Worm (Caenorhabditis elegans): ENCODE results near the gene T03F7.5.
A peak's percentile ranks its signal among the peaks of the same experiment; 100 is the strongest.

T03F7.5 gene

DNA sequence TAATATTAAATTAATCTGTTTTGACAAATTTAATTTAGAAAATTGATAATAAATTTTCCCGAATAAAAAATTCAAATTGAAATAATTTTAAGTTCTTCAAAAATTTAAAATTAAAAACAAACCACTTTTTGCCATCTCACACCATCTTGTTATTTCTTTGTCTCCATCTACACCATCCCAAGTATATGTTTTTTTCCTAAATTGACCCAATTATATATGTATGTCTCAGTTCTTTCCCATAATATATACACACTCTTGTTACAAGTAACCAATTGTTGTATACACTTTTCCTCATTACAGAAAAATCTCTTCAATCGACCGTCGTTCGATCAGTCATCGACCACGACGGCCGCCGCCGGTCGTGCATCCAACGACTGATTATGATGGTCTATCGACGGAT, 16.3 kb downstream of the T03F7.5 start, which contains the start of gene gly-20:
gly-20 (plus strand) TSS at position 301 of the 400 bp plus-strand sequence.
- TF ChIP-seq aly-1 (tag; optimal IDR thresholded peaks at IDR 0.05) (no peak), ceh-36 (tag; optimal IDR thresholded peaks at IDR 0.05) (no peak), scrt-1 (GFP tag; IDR thresholded peaks at IDR 0.05) (no peak), ama-1 (optimal IDR thresholded peaks at IDR 0.05) (no peak), tbx-11 (GFP tag; IDR thresholded peaks at IDR 0.05) (no peak), hmg-4 (GFP tag; optimal IDR thresholded peaks at IDR 0.05) (no peak), F13C5.2 (tag; optimal IDR thresholded peaks at IDR 0.05) (no peak), tbx-37 (GFP tag; conservative IDR thresholded peaks at IDR 0.05) (no peak), hmbx-1 (tag; optimal IDR thresholded peaks at IDR 0.05) (no peak), ets-7 (tag; optimal IDR thresholded peaks at IDR 0.05) (no peak), B0310.2 (tag; optimal IDR thresholded peaks at IDR 0.05) (no peak), tra-4 (tag; optimal IDR thresholded peaks at IDR 0.05) (no peak), sea-1 (GFP tag; conservative IDR thresholded peaks at IDR 0.05) (no peak), hnd-1 (tag; optimal IDR thresholded peaks at IDR 0.05) (no peak)

DNA sequence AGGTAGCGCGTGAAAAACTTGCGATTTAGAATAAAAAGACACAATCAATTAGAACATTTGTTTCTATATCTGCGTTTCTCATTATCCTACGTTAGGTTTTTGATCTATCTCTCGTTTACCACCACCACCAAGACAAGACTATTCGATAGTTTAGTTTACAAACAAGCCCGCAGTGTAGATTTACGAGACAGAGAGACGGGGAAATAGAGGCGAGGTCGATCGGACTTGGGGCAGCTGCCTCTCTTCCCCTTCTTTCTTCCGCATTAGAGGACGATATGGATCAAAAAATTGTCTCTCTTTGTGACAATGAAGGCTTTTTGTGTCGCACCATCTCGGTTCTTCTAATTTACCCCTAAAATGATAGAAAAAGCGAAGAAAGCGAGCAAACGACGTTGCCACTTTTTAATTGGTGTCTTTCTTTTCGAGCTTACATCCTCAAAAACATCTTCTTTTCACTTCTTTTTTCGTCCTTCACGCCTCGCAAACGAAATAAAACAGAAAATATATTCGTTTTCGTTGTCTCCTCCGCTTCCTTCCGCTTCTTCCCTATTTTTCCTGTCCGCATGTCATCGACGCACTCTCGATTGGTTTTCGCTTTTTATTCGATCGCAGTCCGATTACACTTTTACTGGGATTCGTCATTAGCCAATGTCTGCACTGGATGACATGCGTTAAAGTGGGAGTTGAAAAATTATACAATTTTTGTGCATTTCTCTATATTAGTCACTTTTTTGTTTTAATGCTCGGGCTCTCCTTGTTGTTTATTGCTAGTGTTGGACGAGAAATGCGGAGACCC, 16.9 kb downstream of the T03F7.5 start:
- no peak for TF ChIP-seq F13C5.2 (tag; optimal IDR thresholded peaks at IDR 0.05)
- TF ChIP-seq tbx-37 (GFP tag; conservative IDR thresholded peaks at IDR 0.05) = no peak
- no peak for TF ChIP-seq ama-1 (optimal IDR thresholded peaks at IDR 0.05)
- peak; percentile 52 for TF ChIP-seq hmg-4 (GFP tag; optimal IDR thresholded peaks at IDR 0.05)
- TF ChIP-seq ceh-36 (tag; optimal IDR thresholded peaks at IDR 0.05) = no peak
- TF ChIP-seq hmbx-1 (tag; optimal IDR thresholded peaks at IDR 0.05) = no peak

DNA sequence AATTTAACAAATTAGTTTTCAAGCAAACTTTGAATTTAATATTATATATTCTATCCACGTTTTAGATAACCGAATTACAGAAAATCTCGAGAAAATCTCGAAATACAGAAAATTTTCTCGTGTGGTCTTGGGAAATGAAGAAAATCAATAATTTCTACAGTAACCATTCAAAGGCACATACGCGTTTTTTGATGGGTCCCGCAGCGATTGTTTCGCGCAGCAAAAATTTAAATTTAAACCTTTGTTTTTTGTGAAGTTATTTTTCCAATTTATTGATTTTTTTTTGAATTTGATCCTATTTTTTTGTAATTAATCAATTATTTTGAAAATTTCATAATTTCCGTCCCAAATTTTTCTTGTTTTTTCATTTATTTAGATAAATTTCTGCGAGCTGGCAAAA, 19.0 kb downstream of the T03F7.5 start:
- TF ChIP-seq hnd-1 (tag; optimal IDR thresholded peaks at IDR 0.05) (no peak), tbx-11 (GFP tag; IDR thresholded peaks at IDR 0.05) (no peak), ceh-36 (tag; optimal IDR thresholded peaks at IDR 0.05) (no peak), ets-7 (tag; optimal IDR thresholded peaks at IDR 0.05) (no peak), aly-1 (tag; optimal IDR thresholded peaks at IDR 0.05) (no peak), scrt-1 (GFP tag; IDR thresholded peaks at IDR 0.05) (no peak), tbx-37 (GFP tag; conservative IDR thresholded peaks at IDR 0.05) (no peak), flt-1 (GFP tag; IDR thresholded peaks at IDR 0.05) (no peak), B0310.2 (tag; optimal IDR thresholded peaks at IDR 0.05) (no peak), pes-1 (GFP tag; IDR thresholded peaks at IDR 0.05) (no peak), tra-4 (tag; optimal IDR thresholded peaks at IDR 0.05) (no peak)

DNA sequence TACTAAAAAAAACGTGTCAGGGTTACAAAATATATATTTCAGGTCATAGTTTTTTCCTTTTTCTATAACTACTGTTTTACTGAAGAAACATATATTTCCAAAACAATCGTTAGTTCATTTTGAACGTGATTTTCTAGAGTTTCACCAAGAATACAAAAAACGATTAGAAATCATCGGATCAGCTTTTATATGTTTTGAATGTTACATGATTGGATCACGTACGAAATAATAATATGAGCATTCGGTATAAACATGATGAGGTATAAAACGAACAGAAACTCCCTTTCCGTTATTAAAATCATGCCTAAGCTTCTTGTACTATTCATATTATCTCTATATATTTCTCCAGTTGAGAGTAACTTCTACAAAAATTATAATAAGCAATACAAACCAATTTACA, 25.7 kb downstream of the T03F7.5 start, which contains the start of gene clec-223:
clec-223 (plus strand) TSS at position 301 of the 400 bp plus-strand sequence.
- no peak for TF ChIP-seq B0310.2 (tag; optimal IDR thresholded peaks at IDR 0.05)
- TF ChIP-seq ets-7 (tag; optimal IDR thresholded peaks at IDR 0.05) = no peak
- TF ChIP-seq hnd-1 (tag; optimal IDR thresholded peaks at IDR 0.05) = no peak
- no peak for TF ChIP-seq F13C5.2 (tag; optimal IDR thresholded peaks at IDR 0.05)
- TF ChIP-seq tbx-11 (GFP tag; IDR thresholded peaks at IDR 0.05) = no peak
- TF ChIP-seq ama-1 (optimal IDR thresholded peaks at IDR 0.05) = no peak
- no peak for TF ChIP-seq tbx-37 (GFP tag; conservative IDR thresholded peaks at IDR 0.05)
- no peak for TF ChIP-seq pes-1 (GFP tag; IDR thresholded peaks at IDR 0.05)
- no peak for TF ChIP-seq hmg-4 (GFP tag; optimal IDR thresholded peaks at IDR 0.05)
- no peak for TF ChIP-seq ceh-36 (tag; optimal IDR thresholded peaks at IDR 0.05)
- TF ChIP-seq flt-1 (GFP tag; IDR thresholded peaks at IDR 0.05) = no peak
- no peak for TF ChIP-seq sea-1 (GFP tag; conservative IDR thresholded peaks at IDR 0.05)
- no peak for TF ChIP-seq scrt-1 (GFP tag; IDR thresholded peaks at IDR 0.05)
- TF ChIP-seq tra-4 (tag; optimal IDR thresholded peaks at IDR 0.05) = no peak
- no peak for TF ChIP-seq hmbx-1 (tag; optimal IDR thresholded peaks at IDR 0.05)
- no peak for TF ChIP-seq aly-1 (tag; optimal IDR thresholded peaks at IDR 0.05)
- no peak for TF ChIP-seq ceh-13 (GFP tag; optimal IDR thresholded peaks at IDR 0.05)

DNA sequence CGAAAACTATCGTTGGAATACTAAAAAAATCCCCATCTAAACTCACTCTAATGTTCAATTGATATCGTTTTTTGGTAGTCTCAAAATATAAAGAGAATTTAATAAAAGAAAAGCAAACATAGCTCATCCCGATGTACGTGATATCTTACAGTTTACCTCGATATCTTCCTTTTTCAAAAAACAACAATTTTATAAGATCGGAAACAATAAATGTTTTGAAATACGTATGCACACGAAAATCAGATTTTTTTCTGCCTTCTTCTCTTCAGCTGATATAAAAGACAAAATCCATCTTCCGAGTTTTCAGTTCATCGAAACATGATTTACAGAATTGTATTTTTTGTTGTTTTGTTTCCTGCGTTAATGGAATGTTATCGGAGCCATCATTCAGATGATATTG, 27.5 kb downstream of the T03F7.5 start, which contains the start of gene clec-222:
clec-222 (plus strand) TSS at position 301 of the 400 bp plus-strand sequence.
- TF ChIP-seq flt-1 (GFP tag; IDR thresholded peaks at IDR 0.05) (no peak), hmbx-1 (tag; optimal IDR thresholded peaks at IDR 0.05) (no peak), ceh-36 (tag; optimal IDR thresholded peaks at IDR 0.05) (no peak), aly-1 (tag; optimal IDR thresholded peaks at IDR 0.05) (no peak), scrt-1 (GFP tag; IDR thresholded peaks at IDR 0.05) (no peak), pes-1 (GFP tag; IDR thresholded peaks at IDR 0.05) (no peak), F13C5.2 (tag; optimal IDR thresholded peaks at IDR 0.05) (no peak), sea-1 (GFP tag; conservative IDR thresholded peaks at IDR 0.05) (no peak), hmg-4 (GFP tag; optimal IDR thresholded peaks at IDR 0.05) (no peak), B0310.2 (tag; optimal IDR thresholded peaks at IDR 0.05) (no peak), ama-1 (optimal IDR thresholded peaks at IDR 0.05) (no peak), ceh-13 (GFP tag; optimal IDR thresholded peaks at IDR 0.05) (no peak), ets-7 (tag; optimal IDR thresholded peaks at IDR 0.05) (no peak), tra-4 (tag; optimal IDR thresholded peaks at IDR 0.05) (no peak), tbx-11 (GFP tag; IDR thresholded peaks at IDR 0.05) (no peak), tbx-37 (GFP tag; conservative IDR thresholded peaks at IDR 0.05) (no peak), hnd-1 (tag; optimal IDR thresholded peaks at IDR 0.05) (no peak)

DNA sequence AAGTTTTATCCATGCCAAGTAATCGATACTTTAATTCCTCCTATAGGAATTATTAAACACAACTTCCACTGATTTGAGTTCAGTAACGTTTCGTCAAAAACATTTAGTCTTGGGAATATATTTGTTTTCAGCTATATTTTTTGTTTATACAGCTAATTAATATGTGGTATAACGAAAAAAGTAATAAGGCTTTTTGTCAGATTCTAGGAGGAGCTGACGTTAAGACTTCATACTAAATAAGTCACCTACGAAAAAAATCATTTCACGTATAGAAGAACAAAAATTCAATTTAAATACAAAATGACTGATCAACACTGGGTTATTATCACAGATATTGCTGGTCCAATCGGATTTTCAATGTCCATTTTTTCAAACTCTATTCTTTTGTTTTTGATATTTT, 29.7 kb downstream of the T03F7.5 start, which contains the start of gene str-115:
str-115 (plus strand) TSS at position 301 of the 400 bp plus-strand sequence.
- TF ChIP-seq scrt-1 (GFP tag; IDR thresholded peaks at IDR 0.05) = no peak
- no peak for TF ChIP-seq hnd-1 (tag; optimal IDR thresholded peaks at IDR 0.05)
- TF ChIP-seq tbx-11 (GFP tag; IDR thresholded peaks at IDR 0.05) = no peak
- TF ChIP-seq tra-4 (tag; optimal IDR thresholded peaks at IDR 0.05) = no peak
- no peak for TF ChIP-seq flt-1 (GFP tag; IDR thresholded peaks at IDR 0.05)
- TF ChIP-seq hmbx-1 (tag; optimal IDR thresholded peaks at IDR 0.05) = no peak
- TF ChIP-seq aly-1 (tag; optimal IDR thresholded peaks at IDR 0.05) = no peak
- TF ChIP-seq F13C5.2 (tag; optimal IDR thresholded peaks at IDR 0.05) = no peak
- no peak for TF ChIP-seq ceh-13 (GFP tag; optimal IDR thresholded peaks at IDR 0.05)
- no peak for TF ChIP-seq ets-7 (tag; optimal IDR thresholded peaks at IDR 0.05)
- TF ChIP-seq ceh-36 (tag; optimal IDR thresholded peaks at IDR 0.05) = no peak
- no peak for TF ChIP-seq hmg-4 (GFP tag; optimal IDR thresholded peaks at IDR 0.05)
- no peak for TF ChIP-seq tbx-37 (GFP tag; conservative IDR thresholded peaks at IDR 0.05)
- no peak for TF ChIP-seq sea-1 (GFP tag; conservative IDR thresholded peaks at IDR 0.05)

DNA sequence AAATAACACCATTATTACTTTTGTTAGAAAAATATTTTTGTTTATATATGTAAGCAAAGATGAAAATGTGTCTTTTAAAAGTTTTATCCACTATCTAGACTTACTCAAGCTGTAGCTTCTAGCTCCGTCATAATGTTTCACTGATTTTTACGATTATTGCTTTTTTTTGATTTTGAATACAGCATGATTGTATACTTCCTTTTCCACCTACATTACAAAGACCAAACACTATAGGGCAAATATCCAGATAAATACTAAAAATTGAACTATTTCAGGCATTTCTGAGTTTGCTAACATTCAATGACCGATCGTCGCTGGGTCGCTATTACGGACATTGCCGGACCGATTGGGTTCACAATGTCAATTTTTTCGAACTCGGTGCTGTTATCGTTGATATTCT, 31.9 kb downstream of the T03F7.5 start, which contains the start of gene str-116:
str-116 (plus strand) TSS at position 301 of the 400 bp plus-strand sequence.
- TF ChIP-seq scrt-1 (GFP tag; IDR thresholded peaks at IDR 0.05) = no peak
- TF ChIP-seq hmbx-1 (tag; optimal IDR thresholded peaks at IDR 0.05) = no peak
- TF ChIP-seq tbx-37 (GFP tag; conservative IDR thresholded peaks at IDR 0.05) = no peak
- TF ChIP-seq F13C5.2 (tag; optimal IDR thresholded peaks at IDR 0.05) = no peak
- no peak for TF ChIP-seq ceh-13 (GFP tag; optimal IDR thresholded peaks at IDR 0.05)
- no peak for TF ChIP-seq pes-1 (GFP tag; IDR thresholded peaks at IDR 0.05)
- TF ChIP-seq hnd-1 (tag; optimal IDR thresholded peaks at IDR 0.05) = no peak
- TF ChIP-seq ama-1 (optimal IDR thresholded peaks at IDR 0.05) = no peak
- no peak for TF ChIP-seq aly-1 (tag; optimal IDR thresholded peaks at IDR 0.05)
- TF ChIP-seq ets-7 (tag; optimal IDR thresholded peaks at IDR 0.05) = no peak
